Fruit fly (Drosophila melanogaster) whole organism, prepupa: ENCODE measurements around the gene TwdlR.

Experiments
- CG1621 ChIP-seq: fragments of 200-800 bp; sonication (Bioruptor generic); optimal IDR thresholded peaks from 3 replicates; lab custom pipeline; 2018; ENCODE audit warnings: missing biosample characterization, mild to moderate bottlenecking, missing genetic modification characterization
- CG34406 ChIP-seq: fragments of 200-800 bp; sonication (Bioruptor generic); optimal IDR thresholded peaks from 3 replicates; lab custom pipeline; 2016; ENCODE audit warnings: missing biosample characterization, missing genetic modification characterization
- CG6854 ChIP-seq: fragments of 200-800 bp; sonication (Bioruptor generic); optimal IDR thresholded peaks from 2 replicates; lab custom pipeline; 2017; ENCODE audit warnings: missing biosample characterization, mild to moderate bottlenecking, missing genetic modification characterization
- Gug ChIP-seq: fragments of 200-800 bp; sonication (Bioruptor generic); IDR thresholded peaks from 2 replicates; pipeline ENCODE4 v1.3.6; 2022; ENCODE audit warnings: missing biosample characterization, missing genetic modification characterization
- Hr39 ChIP-seq: fragments of 200-800 bp; sonication (Bioruptor generic); optimal IDR thresholded peaks from 2 replicates; lab custom pipeline; 2016; ENCODE audit warnings: missing biosample characterization, missing genetic modification characterization
- Sox102F ChIP-seq: fragments of 200-800 bp; sonication (Bioruptor generic); optimal IDR thresholded peaks from 2 replicates; lab custom pipeline; 2016; ENCODE audit warnings: missing biosample characterization, mild to moderate bottlenecking, missing genetic modification characterization
- dac ChIP-seq: fragments of 200-800 bp; sonication (Bioruptor generic); optimal IDR thresholded peaks from 2 replicates; lab custom pipeline; 2017; ENCODE audit warnings: missing biosample characterization, mild to moderate bottlenecking, missing genetic modification characterization
- dsx ChIP-seq: fragments of 200-800 bp; optimal IDR thresholded peaks from 3 replicates; lab custom pipeline; 2019; ENCODE audit warnings: missing biosample characterization, mild to moderate bottlenecking, missing genetic modification characterization, moderate library complexity; ENCODE audit not compliant: poor library complexity, severe bottlenecking
- esn ChIP-seq: fragments of 200-800 bp; sonication (Bioruptor generic); optimal IDR thresholded peaks from 2 replicates; lab custom pipeline; 2016; ENCODE audit warnings: missing biosample characterization, mild to moderate bottlenecking, missing genetic modification characterization, moderate library complexity
- fd85E ChIP-seq: fragments of 200-800 bp; sonication (Bioruptor generic); optimal IDR thresholded peaks from 3 replicates; lab custom pipeline; 2016; ENCODE audit warnings: missing biosample characterization, missing genetic modification characterization
- net ChIP-seq: fragments of 200-800 bp; sonication (Bioruptor generic); optimal IDR thresholded peaks from 3 replicates; lab custom pipeline; 2016; ENCODE audit warnings: missing biosample characterization, missing genetic modification characterization
- spab ChIP-seq: fragments of 200-800 bp; sonication (Bioruptor generic); optimal IDR thresholded peaks from 2 replicates; lab custom pipeline; 2017; ENCODE audit warnings: missing biosample characterization, mild to moderate bottlenecking, missing genetic modification characterization, missing genetic modification reagents
- topi ChIP-seq: fragments of 200-800 bp; sonication (Bioruptor generic); optimal IDR thresholded peaks from 3 replicates; lab custom pipeline; 2016; ENCODE audit warnings: missing biosample characterization, missing genetic modification characterization
- vri ChIP-seq: fragments of 200-800 bp; sonication (Bioruptor generic); optimal IDR thresholded peaks from 3 replicates; lab custom pipeline; 2016; ENCODE audit warnings: missing biosample characterization, mild to moderate bottlenecking, missing genetic modification characterization

dm6 chr3R:26593847-26594542 lies 40.7 kb upstream of the TwdlR start:
- TF ChIP-seq Sox102F (GFP tag; lab: Kevin White, UChicago) (no peak), topi (GFP tag; lab: Kevin White, UChicago) (no peak), Hr39 (GFP tag; lab: Kevin White, UChicago) (no peak), esn (no peak), spab (GFP tag; lab: Kevin White, UChicago) (no peak), vri (no peak), dac (GFP tag; lab: Kevin White, UChicago) (no peak), Gug (no peak), CG34406 (GFP tag; lab: Kevin White, UChicago) (no peak), fd85E (GFP tag; lab: Kevin White, UChicago) (no peak), CG6854 (GFP tag; lab: Kevin White, UChicago) (no peak), dsx (GFP tag; lab: Kevin White, UChicago) (no peak), CG1621 (no peak), net (no peak)
